Worm (Caenorhabditis elegans): Measurements from ENCODE around the gene egl-15.

egl-15 gene

ce11 chrX:11067256-11067655, 51.1 kb downstream of the egl-15 start:
- TF ChIP-seq dao-5 (tag; optimal IDR thresholded peaks at IDR 0.05): no peak
- no peak for TF ChIP-seq W03F9.2 (tag; optimal IDR thresholded peaks at IDR 0.05)
- TF ChIP-seq him-1 (tag; optimal IDR thresholded peaks at IDR 0.05): no peak

DNA sequence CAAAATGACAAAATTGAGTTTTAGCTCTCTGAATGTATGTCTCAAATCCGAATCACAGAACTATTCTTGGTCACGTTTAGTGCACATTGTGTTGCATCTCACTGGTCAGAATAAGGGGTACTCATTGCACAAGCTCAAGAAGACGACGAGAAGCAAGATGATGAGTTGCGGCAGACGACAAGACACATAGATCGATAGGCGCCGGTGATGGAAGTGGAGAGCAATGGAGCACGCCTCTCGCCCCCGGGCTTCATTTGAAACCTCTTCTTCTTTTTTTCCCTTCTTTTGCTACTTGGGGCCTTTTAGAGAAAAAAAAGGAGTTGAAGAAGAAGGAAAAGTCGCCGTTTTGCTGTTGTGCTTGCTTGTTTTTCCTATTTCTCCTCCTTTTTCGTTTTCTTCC, 52.1 kb downstream of the egl-15 start, which contains the start of gene apt-9:
apt-9 (plus strand) TSS at position 194 of the 400 bp plus-strand sequence.
- TF ChIP-seq dao-5 (tag; optimal IDR thresholded peaks at IDR 0.05): no peak
- TF ChIP-seq W03F9.2 (tag; optimal IDR thresholded peaks at IDR 0.05): no peak
- no peak for TF ChIP-seq him-1 (tag; optimal IDR thresholded peaks at IDR 0.05)

- TF ChIP-seq W03F9.2 (tag; optimal IDR thresholded peaks at IDR 0.05): no peak
- TF ChIP-seq him-1 (tag; optimal IDR thresholded peaks at IDR 0.05): no peak
- TF ChIP-seq dao-5 (tag; optimal IDR thresholded peaks at IDR 0.05): no peak
Observed at ce11 chrX:11072701-11073100, 56.5 kb downstream of the egl-15 start.
